Worm (Caenorhabditis elegans) whole organism, mixed stage, embryonic: ENCODE measurements around the gene T06E4.7.

Source experiments
- blmp-1 ChIP-seq: fragments of 150-350 bp; optimal IDR thresholded peaks from 2 replicates; lab custom pipeline; 2014; ENCODE audit warnings: missing biosample characterization, missing genetic modification characterization
- lin-32 ChIP-seq: fragments of 200-800 bp; sonication (Bioruptor generic); optimal IDR thresholded peaks from 2 replicates; lab custom pipeline; 2018; ENCODE audit warnings: mild to moderate bottlenecking, missing genetic modification characterization, missing compliant biosample characterization
- mep-1 ChIP-seq: fragments of 150-350 bp; optimal IDR thresholded peaks from 2 replicates; lab custom pipeline; 2017; ENCODE audit warnings: missing biosample characterization, missing genetic modification reagents, missing genetic modification characterization, inconsistent platforms
- unc-39 ChIP-seq: fragments of 150-350 bp; optimal IDR thresholded peaks from 2 replicates; lab custom pipeline; 2014; ENCODE audit warnings: missing biosample characterization, missing genetic modification characterization
- unc-62 ChIP-seq: fragments of 150-350 bp; optimal IDR thresholded peaks from 2 replicates; lab custom pipeline; 2014; ENCODE audit warnings: missing biosample characterization, missing genetic modification reagents, missing genetic modification characterization

DNA sequence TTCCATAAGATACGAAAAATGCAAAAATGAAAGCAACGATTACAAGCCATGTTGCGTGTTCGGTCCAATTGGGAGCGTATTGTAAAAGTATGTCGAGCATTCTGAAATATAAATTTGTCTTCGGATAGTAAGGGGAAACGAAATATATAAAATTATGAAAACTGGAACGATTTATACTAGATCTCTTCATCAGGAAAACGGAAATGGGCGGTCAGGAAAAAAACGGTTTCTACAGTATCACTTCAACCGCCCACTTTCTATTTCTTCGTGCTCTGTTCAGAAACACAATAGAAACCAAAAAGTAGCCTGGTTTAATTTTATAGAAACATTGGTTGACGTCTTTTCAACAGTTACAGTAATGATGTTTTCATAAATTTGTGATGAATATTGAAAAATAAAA, 35.3 kb downstream of the T06E4.7 start, which contains the start of gene pitr-4:
- TF ChIP-seq unc-62 (GFP tag; lab: Kevin White, UChicago): no peak
- no peak for TF ChIP-seq unc-39 (tag; lab: Kevin White, UChicago)
- no peak for TF ChIP-seq mep-1
- TF ChIP-seq lin-32 (GFP tag; lab: Kevin White, UChicago): no peak
- no peak for TF ChIP-seq blmp-1
